Worm (Caenorhabditis elegans) whole organism, young adult: ENCODE data around the gene F21H7.3.

Source experiments
- B0019.2 ChIP-seq: fragments of 200-800 bp; sonication (Bioruptor generic); conservative IDR thresholded peaks from 2 replicates; pipeline ENCODE4 v1.3.6; 2022; ENCODE audit warnings: missing genetic modification reagents, missing genetic modification characterization, missing compliant biosample characterization
- F22D6.2 ChIP-seq: sonication (generic microtip); optimal IDR thresholded peaks from 2 replicates; lab custom pipeline; 2016; ENCODE audit warnings: mild to moderate bottlenecking, missing genetic modification characterization, missing compliant biosample characterization
- F23B12.7 ChIP-seq: sonication (generic microtip); optimal IDR thresholded peaks from 2 replicates; lab custom pipeline; 2017; ENCODE audit warnings: missing genetic modification characterization, mild to moderate bottlenecking, missing compliant biosample characterization, antibody characterized with exemption, moderate library complexity; ENCODE audit not compliant: insufficient read depth
- F33H1.4 ChIP-seq: fragments of 200-800 bp; sonication (Bioruptor generic); IDR thresholded peaks from 2 replicates; pipeline ENCODE4 v1.3.6; 2022; ENCODE audit warnings: missing genetic modification reagents, missing genetic modification characterization, missing compliant biosample characterization
- F57C9.4 ChIP-seq: sonication (generic microtip); optimal IDR thresholded peaks from 2 replicates; lab custom pipeline; 2017; ENCODE audit warnings: mild to moderate bottlenecking, missing genetic modification characterization, missing compliant biosample characterization
- K12H6.12 ChIP-seq: fragments of 200-800 bp; sonication (Bioruptor generic); optimal IDR thresholded peaks from 2 replicates; lab custom pipeline; 2018; ENCODE audit warnings: mild to moderate bottlenecking, missing genetic modification characterization, missing compliant biosample characterization
- Y53F4B.3 ChIP-seq: fragments of 200-800 bp; sonication (Bioruptor generic); IDR thresholded peaks from 2 replicates; pipeline ENCODE4 v1.3.6; 2022; ENCODE audit warnings: missing genetic modification reagents, missing genetic modification characterization, missing compliant biosample characterization
- Y53G8AR.9 ChIP-seq: fragments of 200-800 bp; sonication (Bioruptor generic); conservative IDR thresholded peaks from 2 replicates; pipeline ENCODE4 v1.3.6; 2022; ENCODE audit warnings: missing genetic modification reagents, missing genetic modification characterization, missing compliant biosample characterization
- ZK185.1 ChIP-seq: sonication (generic microtip); optimal IDR thresholded peaks from 2 replicates; lab custom pipeline; 2016; ENCODE audit warnings: mild to moderate bottlenecking, missing genetic modification characterization, missing compliant biosample characterization; ENCODE audit not compliant: poor library complexity, severe bottlenecking
- aptf-2 ChIP-seq: fragments of 200-800 bp; sonication (Bioruptor generic); conservative IDR thresholded peaks from 2 replicates; pipeline ENCODE4 v1.3.6; 2022; ENCODE audit warnings: missing genetic modification reagents, missing genetic modification characterization, missing compliant biosample characterization
- attf-3 ChIP-seq: fragments of 200-800 bp; sonication (Bioruptor generic); conservative IDR thresholded peaks from 2 replicates; pipeline ENCODE4 v1.3.6; 2022; ENCODE audit warnings: missing genetic modification reagents, missing genetic modification characterization, missing compliant biosample characterization
- bed-1 ChIP-seq: fragments of 200-800 bp; sonication (Bioruptor generic); IDR thresholded peaks from 2 replicates; pipeline ENCODE4 v1.3.6; 2022; ENCODE audit warnings: missing genetic modification reagents, missing genetic modification characterization, missing compliant biosample characterization
- cebp-1 ChIP-seq, 2 experiments: fragments of 200-800 bp in 1 of 2; sonication (Bioruptor generic) in 1 of 2; sonication (generic microtip) in 1 of 2; IDR thresholded peaks in 1 of 2; optimal IDR thresholded peaks in 1 of 2; 2 replicates each; pipeline versions ENCODE4 v1.3.6 to Lab custom; 2017 to 2022; ENCODE audit warnings: missing compliant biosample characterization in 2 of 2, missing genetic modification characterization in 2 of 2, mild to moderate bottlenecking in 1 of 2, missing genetic modification reagents in 1 of 2, moderate library complexity in 1 of 2
- cebp-2 ChIP-seq: fragments of 200-800 bp; sonication (Bioruptor generic); IDR thresholded peaks from 2 replicates; pipeline ENCODE4 v1.3.6; 2022; ENCODE audit warnings: missing genetic modification characterization, missing compliant biosample characterization
- ceh-100 ChIP-seq: fragments of 200-800 bp; sonication (Bioruptor generic); IDR thresholded peaks from 2 replicates; pipeline ENCODE4 v1.3.6; 2022; ENCODE audit warnings: missing genetic modification reagents, missing genetic modification characterization, missing compliant biosample characterization
- ceh-27 ChIP-seq: fragments of 200-800 bp; sonication (Bioruptor generic); optimal IDR thresholded peaks from 2 replicates; lab custom pipeline; 2018; ENCODE audit warnings: mild to moderate bottlenecking, missing genetic modification characterization, moderate library complexity, missing compliant biosample characterization
- ceh-79 ChIP-seq: sonication (generic microtip); optimal IDR thresholded peaks from 2 replicates; lab custom pipeline; 2017; ENCODE audit warnings: mild to moderate bottlenecking, missing genetic modification characterization, missing compliant biosample characterization
- die-1 ChIP-seq: sonication (generic microtip); optimal IDR thresholded peaks from 2 replicates; lab custom pipeline; 2016; ENCODE audit warnings: missing genotype, mild to moderate bottlenecking, missing genetic modification characterization, missing compliant biosample characterization
- egrh-3 ChIP-seq: fragments of 200-800 bp; sonication (Bioruptor generic); IDR thresholded peaks from 2 replicates; pipeline ENCODE4 v1.3.6; 2022; ENCODE audit warnings: missing genetic modification reagents, missing genetic modification characterization, missing compliant biosample characterization
- ekl-4 ChIP-seq: fragments of 200-800 bp; sonication (Bioruptor generic); IDR thresholded peaks from 2 replicates; pipeline ENCODE4 v1.3.6; 2022; ENCODE audit warnings: missing genetic modification reagents, missing genetic modification characterization, missing compliant biosample characterization
- ets-4 ChIP-seq: fragments of 200-800 bp; sonication (Bioruptor generic); optimal IDR thresholded peaks from 2 replicates; lab custom pipeline; 2018; ENCODE audit warnings: mild to moderate bottlenecking, missing genetic modification characterization, missing compliant biosample characterization
- gei-17 ChIP-seq: fragments of 200-800 bp; sonication (Bioruptor generic); optimal IDR thresholded peaks from 2 replicates; lab custom pipeline; 2018; ENCODE audit warnings: mild to moderate bottlenecking, missing genetic modification characterization, missing compliant biosample characterization
- hlh-12 ChIP-seq: sonication (generic microtip); optimal IDR thresholded peaks from 2 replicates; lab custom pipeline; 2016; ENCODE audit warnings: missing genetic modification characterization, missing compliant biosample characterization
- hmg-20 ChIP-seq: fragments of 200-800 bp; sonication (Bioruptor generic); IDR thresholded peaks from 2 replicates; pipeline ENCODE4 v1.3.6; 2022; ENCODE audit warnings: missing genetic modification reagents, missing genetic modification characterization, missing compliant biosample characterization
- hrde-1 ChIP-seq: sonication (generic microtip); optimal IDR thresholded peaks from 2 replicates; lab custom pipeline; 2016; ENCODE audit warnings: missing genetic modification characterization, mild to moderate bottlenecking, missing compliant biosample characterization, moderate library complexity, missing genotype, missing genetic modification reagents, borderline replicate concordance
- let-607 ChIP-seq, 2 experiments: fragments of 200-800 bp in 1 of 2; sonication (Bioruptor generic) in 1 of 2; sonication (generic microtip) in 1 of 2; optimal IDR thresholded peaks; 2 replicates each; lab custom pipeline; 2016 to 2018; ENCODE audit warnings: mild to moderate bottlenecking in 2 of 2, missing compliant biosample characterization in 2 of 2, missing genetic modification characterization in 2 of 2, moderate library complexity in 2 of 2, missing genotype in 1 of 2
- lin-35 ChIP-seq, 3 experiments: fragments of 150-350 bp in 2 of 3; sonication (generic microtip) in 1 of 3; optimal IDR thresholded peaks; 2 replicates each; lab custom pipeline; 2014 to 2018; ENCODE audit warnings: missing biosample characterization in 3 of 3, missing genetic modification characterization in 3 of 3, missing genetic modification reagents in 3 of 3
- lir-1 ChIP-seq: fragments of 200-800 bp; sonication (Bioruptor generic); conservative IDR thresholded peaks from 2 replicates; pipeline ENCODE4 v1.3.6; 2022; ENCODE audit warnings: missing genetic modification reagents, missing genetic modification characterization, missing compliant biosample characterization
- madf-6 ChIP-seq: fragments of 200-800 bp; sonication (Bioruptor generic); IDR thresholded peaks from 2 replicates; pipeline ENCODE4 v1.3.6; 2022; ENCODE audit warnings: missing genetic modification reagents, missing genetic modification characterization, missing compliant biosample characterization
- mel-28 ChIP-seq: sonication (generic microtip); optimal IDR thresholded peaks from 2 replicates; lab custom pipeline; 2016; ENCODE audit warnings: borderline replicate concordance, mild to moderate bottlenecking, missing genetic modification characterization, missing compliant biosample characterization
- nfya-2 ChIP-seq: fragments of 200-800 bp; sonication (Bioruptor generic); IDR thresholded peaks from 2 replicates; pipeline ENCODE4 v1.3.6; 2022; ENCODE audit warnings: missing genetic modification reagents, missing genetic modification characterization, missing compliant biosample characterization
- nhr-179 ChIP-seq: sonication (generic microtip); optimal IDR thresholded peaks from 2 replicates; lab custom pipeline; 2016; ENCODE audit warnings: mild to moderate bottlenecking, missing genetic modification characterization, missing compliant biosample characterization
- rcor-1 ChIP-seq: fragments of 200-800 bp; sonication (Bioruptor generic); IDR thresholded peaks from 2 replicates; pipeline ENCODE4 v1.3.6; 2022; ENCODE audit warnings: missing genetic modification reagents, missing genetic modification characterization, missing compliant biosample characterization
- sea-2 ChIP-seq: fragments of 200-800 bp; sonication (Bioruptor generic); IDR thresholded peaks from 2 replicates; pipeline ENCODE4 v1.3.6; 2022; ENCODE audit warnings: missing genetic modification characterization, missing compliant biosample characterization
- somi-1 ChIP-seq: fragments of 200-800 bp; sonication (Bioruptor generic); optimal IDR thresholded peaks from 2 replicates; lab custom pipeline; 2018; ENCODE audit warnings: mild to moderate bottlenecking, missing genetic modification characterization, missing compliant biosample characterization
- tbx-9 ChIP-seq: sonication (generic microtip); optimal IDR thresholded peaks from 2 replicates; lab custom pipeline; 2016; ENCODE audit warnings: borderline replicate concordance, missing genetic modification characterization, inconsistent platforms, missing compliant biosample characterization
- unc-62 ChIP-seq: fragments of 150-350 bp; optimal IDR thresholded peaks from 2 replicates; lab custom pipeline; 2014; ENCODE audit warnings: missing biosample characterization, missing genetic modification reagents, missing genetic modification characterization
- ztf-25 ChIP-seq: fragments of 200-800 bp; sonication (Bioruptor generic); IDR thresholded peaks from 2 replicates; pipeline ENCODE4 v1.3.6; 2022; ENCODE audit warnings: missing genetic modification reagents, missing genetic modification characterization, missing compliant biosample characterization
- ztf-26 ChIP-seq: sonication (generic microtip); optimal IDR thresholded peaks from 2 replicates; lab custom pipeline; 2017; ENCODE audit warnings: missing genetic modification characterization, missing compliant biosample characterization

The F21H7.3 gene

ce11 chrV:16271121-16271520, 36.1 kb upstream of the F21H7.3 start, which contains the start of gene T13F3.6:
Gene T13F3.6 (minus strand): TSS chrV:16271221.
- TF ChIP-seq tbx-9 (tag; lab: Kevin White, UChicago) (no peak), cebp-1 (GFP tag; IDR thresholded peaks at IDR 0.05; lab: Robert Waterston, UW) (no peak), cebp-1 (tag; optimal IDR thresholded peaks at IDR 0.05; lab: Kevin White, UChicago) (no peak), bed-1 (GFP tag; lab: Robert Waterston, UW) (no peak), die-1 (tag; lab: Kevin White, UChicago) (no peak), unc-62 (GFP tag; lab: Kevin White, UChicago) (no peak), ets-4 (GFP tag; lab: Kevin White, UChicago) (no peak), K12H6.12 (no peak), mel-28 (tag; lab: Kevin White, UChicago) (no peak), let-607 (tag; optimal IDR thresholded peaks at IDR 0.05; lab: Kevin White, UChicago) (no peak), ztf-26 (tag; lab: Kevin White, UChicago) (no peak), ceh-27 (GFP tag; lab: Kevin White, UChicago) (no peak), F33H1.4 (GFP tag; lab: Robert Waterston, UW) (no peak), ztf-25 (no peak), ekl-4 (GFP tag; lab: Robert Waterston, UW) (no peak), hmg-20 (no peak)
- TF ChIP-seq, all 124 proteins: peak for 0

- TF ChIP-seq ceh-100 (GFP tag; lab: Robert Waterston, UW) (no peak), nhr-179 (tag; lab: Kevin White, UChicago) (no peak), somi-1 (GFP tag; lab: Kevin White, UChicago) (no peak), ztf-25 (no peak), B0019.2 (GFP tag; lab: Robert Waterston, UW) (no peak), cebp-2 (GFP tag; lab: Robert Waterston, UW) (no peak), attf-3 (no peak), egrh-3 (GFP tag; lab: Robert Waterston, UW) (no peak), rcor-1 (GFP tag; lab: Robert Waterston, UW) (no peak), hrde-1 (no peak), hlh-12 (tag; lab: Kevin White, UChicago) (no peak)
- TF ChIP-seq, all 124 proteins: peak for 0
Observed at ce11 chrV:16269556-16269955, 34.5 kb upstream of the F21H7.3 start, which contains the start of the genes fbxa-2 and T13F3.8. Gene fbxa-2 (minus strand): TSS chrV:16269656. Gene T13F3.8 (plus strand): TSS chrV:16269800.

DNA sequence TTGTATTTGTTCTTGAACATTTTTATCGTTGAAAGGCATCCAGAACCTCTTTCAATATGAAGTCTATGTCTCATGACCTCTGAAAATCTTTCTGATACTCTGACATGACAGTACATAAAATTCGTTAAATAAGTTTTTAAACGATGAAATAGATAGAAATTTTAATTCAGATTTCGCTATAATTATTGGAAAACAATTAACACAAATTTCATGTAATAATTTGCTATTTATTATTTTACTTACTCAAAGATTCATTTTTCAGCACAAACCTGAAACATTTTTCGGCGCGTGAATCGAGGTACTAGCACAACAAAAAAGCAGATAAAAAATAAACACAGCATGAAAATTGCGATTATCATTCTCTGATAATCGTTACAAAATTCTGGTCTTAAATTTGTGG, 31.5 kb upstream of the F21H7.3 start, which contains the start of gene T13F3.4:
TSS of gene T13F3.4 (minus strand) at position 101 of the 400 bp plus-strand sequence.
- no peak for TF ChIP-seq nfya-2 (GFP tag; lab: Robert Waterston, UW)
- TF ChIP-seq F57C9.4 = no peak
- no peak for TF ChIP-seq gei-17 (GFP tag; lab: Kevin White, UChicago)
- no peak for TF ChIP-seq Y53F4B.3
- TF ChIP-seq ZK185.1 (tag; lab: Kevin White, UChicago) = no peak
- no peak for TF ChIP-seq lir-1
- no peak for TF ChIP-seq F23B12.7
- TF ChIP-seq, all 124 proteins: peak for 0

- TF ChIP-seq cebp-2 (GFP tag; lab: Robert Waterston, UW) = no peak
- no peak for TF ChIP-seq Y53G8AR.9
- no peak for TF ChIP-seq lin-35 (GFP tag; optimal IDR thresholded peaks at IDR 0.05; lab: Kevin White, UChicago)
- no peak for TF ChIP-seq let-607 (tag; optimal IDR thresholded peaks at IDR 0.05; lab: Kevin White, UChicago)
- TF ChIP-seq sea-2 (GFP tag; lab: Robert Waterston, UW) = no peak
- TF ChIP-seq aptf-2 = no peak
- TF ChIP-seq ceh-79 = no peak
- no peak for TF ChIP-seq F22D6.2 (tag; lab: Kevin White, UChicago)
- no peak for TF ChIP-seq madf-6 (GFP tag; lab: Robert Waterston, UW)
Observed at ce11 chrV:16259684-16260083, 24.6 kb upstream of the F21H7.3 start, which contains the start of gene nhr-127. Gene nhr-127 (plus strand): TSS chrV:16259984.
